Fruit fly (Drosophila melanogaster) whole organism, pupa: Measurements from ENCODE around the gene CG42654.

Source experiments
- CG10348 ChIP-seq: fragments of 200-800 bp; sonication (Bioruptor generic); IDR thresholded peaks from 2 replicates; pipeline ENCODE4 v1.3.6; 2022; ENCODE audit warnings: missing biosample characterization, missing genetic modification characterization
- CG12605 ChIP-seq: fragments of 200-800 bp; sonication (Bioruptor generic); IDR thresholded peaks from 2 replicates; pipeline ENCODE4 v1.3.6; 2022; ENCODE audit warnings: missing biosample characterization, missing genetic modification characterization
- CG13204 ChIP-seq: fragments of 200-800 bp; sonication (Bioruptor generic); optimal IDR thresholded peaks from 2 replicates; lab custom pipeline; 2018; ENCODE audit warnings: missing biosample characterization, mild to moderate bottlenecking, missing genetic modification characterization, moderate library complexity
- CG14655 ChIP-seq: fragments of 200-800 bp; sonication (Bioruptor generic); optimal IDR thresholded peaks from 3 replicates; lab custom pipeline; 2017; ENCODE audit warnings: mild to moderate bottlenecking, missing biosample characterization, missing genetic modification reagents, missing genetic modification characterization
- CG15710 ChIP-seq: fragments of 200-800 bp; sonication (Bioruptor generic); optimal IDR thresholded peaks from 2 replicates; lab custom pipeline; 2018; ENCODE audit warnings: missing biosample characterization, mild to moderate bottlenecking, missing genetic modification characterization, moderate library complexity
- CG17806 ChIP-seq: fragments of 200-800 bp; sonication (Bioruptor generic); optimal IDR thresholded peaks from 2 replicates; lab custom pipeline; 2018; ENCODE audit warnings: missing biosample characterization, mild to moderate bottlenecking, missing genetic modification characterization, moderate library complexity
- CG32121 ChIP-seq: fragments of 200-800 bp; sonication (Bioruptor generic); IDR thresholded peaks from 2 replicates; pipeline ENCODE4 v1.3.6; 2022; ENCODE audit warnings: missing biosample characterization, missing genetic modification characterization
- CG34367 ChIP-seq: fragments of 200-800 bp; sonication (Bioruptor generic); optimal IDR thresholded peaks from 2 replicates; lab custom pipeline; 2018; ENCODE audit warnings: missing biosample characterization, mild to moderate bottlenecking, missing genetic modification characterization
- CG4496 ChIP-seq: fragments of 200-800 bp; sonication (Bioruptor generic); IDR thresholded peaks from 3 replicates; pipeline ENCODE4 v1.3.6; 2022; ENCODE audit warnings: missing biosample characterization, missing genetic modification characterization
- CG8159 ChIP-seq: fragments of 200-800 bp; sonication (Bioruptor generic); optimal IDR thresholded peaks from 3 replicates; lab custom pipeline; 2018; ENCODE audit warnings: missing biosample characterization, mild to moderate bottlenecking, missing genetic modification characterization, moderate library complexity
- CG8301 ChIP-seq: fragments of 200-800 bp; sonication (Bioruptor generic); optimal IDR thresholded peaks from 2 replicates; lab custom pipeline; 2018; ENCODE audit warnings: missing biosample characterization, mild to moderate bottlenecking, missing genetic modification characterization
- CG9948 ChIP-seq: fragments of 200-800 bp; sonication (Bioruptor generic); optimal IDR thresholded peaks from 2 replicates; lab custom pipeline; 2018; ENCODE audit warnings: missing biosample characterization, mild to moderate bottlenecking, missing genetic modification characterization, moderate library complexity
- D1 ChIP-seq: fragments of 200-800 bp; sonication (Bioruptor generic); optimal IDR thresholded peaks from 2 replicates; lab custom pipeline; 2018; ENCODE audit warnings: missing biosample characterization, mild to moderate bottlenecking, missing genetic modification characterization, moderate library complexity
- EcR ChIP-seq: fragments of 200-800 bp; sonication (Bioruptor generic); optimal IDR thresholded peaks from 3 replicates; lab custom pipeline; 2019; ENCODE audit warnings: missing biosample characterization, missing genetic modification characterization, mild to moderate bottlenecking, moderate library complexity, missing genetic modification reagents
- Ets98B ChIP-seq: fragments of 200-800 bp; sonication (Bioruptor generic); IDR thresholded peaks from 2 replicates; pipeline ENCODE4 v1.3.6; 2022; ENCODE audit warnings: missing biosample characterization, missing genetic modification characterization
- Pif1A ChIP-seq: fragments of 200-800 bp; sonication (Bioruptor generic); optimal IDR thresholded peaks from 3 replicates; lab custom pipeline; 2016; ENCODE audit warnings: missing biosample characterization, missing genetic modification characterization
- Pif1B ChIP-seq: fragments of 200-800 bp; sonication (Bioruptor generic); optimal IDR thresholded peaks from 3 replicates; lab custom pipeline; 2016; ENCODE audit warnings: missing biosample characterization, missing genetic modification characterization
- Snoo ChIP-seq: fragments of 200-800 bp; sonication (Bioruptor generic); optimal IDR thresholded peaks from 3 replicates; lab custom pipeline; 2017; ENCODE audit warnings: missing biosample characterization, mild to moderate bottlenecking, missing genetic modification characterization, inconsistent platforms
- fd96Ca ChIP-seq: fragments of 200-800 bp; sonication (Bioruptor generic); IDR thresholded peaks from 3 replicates; pipeline ENCODE4 v1.3.6; 2022; ENCODE audit warnings: missing biosample characterization, missing genetic modification characterization
- gl ChIP-seq: fragments of 200-800 bp; sonication (Bioruptor generic); optimal IDR thresholded peaks from 2 replicates; lab custom pipeline; 2018; ENCODE audit warnings: missing biosample characterization, mild to moderate bottlenecking, missing genetic modification characterization
- rn ChIP-seq: fragments of 200-800 bp; sonication (Bioruptor generic); IDR thresholded peaks from 2 replicates; pipeline ENCODE4 v1.3.6; 2022; ENCODE audit warnings: missing biosample characterization, missing genetic modification characterization

The CG42654 gene

dm6 chr3L:19991714-19992231 is 37.4 kb upstream of the CG42654 start, which contains the start of the genes CG7646 and Nca:
CG7646 (plus strand) TSS chr3L:19991887.
Nca (plus strand) TSS chr3L:19991887.
- TF ChIP-seq CG10348 (GFP tag; lab: Robert Waterston, UW) (no peak), CG17806 (tag; lab: Kevin White, UChicago) (no peak), D1 (tag; lab: Kevin White, UChicago) (peak; percentile 69)

- TF ChIP-seq Pif1B (GFP tag; lab: Kevin White, UChicago) (no peak), CG9948 (tag; lab: Kevin White, UChicago) (no peak), CG8159 (tag; lab: Kevin White, UChicago) (no peak), CG32121 (GFP tag; lab: Robert Waterston, UW) (no peak), Snoo (tag; lab: Kevin White, UChicago) (no peak), CG17806 (tag; lab: Kevin White, UChicago) (no peak), EcR (GFP tag; lab: Kevin White, UChicago) (no peak), CG13204 (GFP tag; lab: Kevin White, UChicago) (no peak), Pif1A (no peak), CG15710 (tag; lab: Kevin White, UChicago) (no peak), CG12605 (GFP tag; lab: Robert Waterston, UW) (no peak), CG14655 (GFP tag; lab: Kevin White, UChicago) (no peak), CG10348 (GFP tag; lab: Robert Waterston, UW) (no peak), gl (tag; lab: Kevin White, UChicago) (no peak)
These were observed 36.8 kb upstream of the CG42654 start, which contains the start of gene fln for dm6 chr3L:19991120-19991519. fln (minus strand) TSS chr3L:19991220.

- TF ChIP-seq CG32121 (GFP tag; lab: Robert Waterston, UW): no peak
- no peak for TF ChIP-seq Ets98B
- no peak for TF ChIP-seq CG4496 (GFP tag; lab: Robert Waterston, UW)
- TF ChIP-seq Pif1A: no peak
- no peak for TF ChIP-seq CG34367 (tag; lab: Kevin White, UChicago)
- no peak for TF ChIP-seq CG8159 (tag; lab: Kevin White, UChicago)
- no peak for TF ChIP-seq Pif1B (GFP tag; lab: Kevin White, UChicago)
- no peak for TF ChIP-seq CG8301 (tag; lab: Kevin White, UChicago)
- no peak for TF ChIP-seq CG17806 (tag; lab: Kevin White, UChicago)
- no peak for TF ChIP-seq CG9948 (tag; lab: Kevin White, UChicago)
- no peak for TF ChIP-seq CG10348 (GFP tag; lab: Robert Waterston, UW)
- TF ChIP-seq gl (tag; lab: Kevin White, UChicago): no peak
- TF ChIP-seq Snoo (tag; lab: Kevin White, UChicago): no peak
These were observed 34.6 kb upstream of the CG42654 start, which contains the start of gene Csas for dm6 chr3L:19988891-19989290. Csas (minus strand) TSS chr3L:19988991.

dm6 chr3L:19985768-19986167 is 31.4 kb upstream of the CG42654 start, which contains the start of the genes hale and schuy:
hale (minus strand) TSS chr3L:19985868.
schuy (plus strand) TSS chr3L:19986093.
- TF ChIP-seq rn (GFP tag; lab: Robert Waterston, UW) (no peak), CG14655 (GFP tag; lab: Kevin White, UChicago) (no peak), CG8159 (tag; lab: Kevin White, UChicago) (no peak), D1 (tag; lab: Kevin White, UChicago) (no peak), Ets98B (no peak), fd96Ca (GFP tag; lab: Robert Waterston, UW) (no peak), CG32121 (GFP tag; lab: Robert Waterston, UW) (no peak), CG34367 (tag; lab: Kevin White, UChicago) (no peak), Snoo (tag; lab: Kevin White, UChicago) (no peak), CG10348 (GFP tag; lab: Robert Waterston, UW) (no peak)

- TF ChIP-seq CG8159 (tag; lab: Kevin White, UChicago): no peak
- TF ChIP-seq CG12605 (GFP tag; lab: Robert Waterston, UW): no peak
- TF ChIP-seq CG9948 (tag; lab: Kevin White, UChicago): no peak
- no peak for TF ChIP-seq CG14655 (GFP tag; lab: Kevin White, UChicago)
- TF ChIP-seq CG32121 (GFP tag; lab: Robert Waterston, UW): no peak
- no peak for TF ChIP-seq fd96Ca (GFP tag; lab: Robert Waterston, UW)
- no peak for TF ChIP-seq CG13204 (GFP tag; lab: Kevin White, UChicago)
- no peak for TF ChIP-seq Ets98B
- TF ChIP-seq CG34367 (tag; lab: Kevin White, UChicago): no peak
- no peak for TF ChIP-seq CG10348 (GFP tag; lab: Robert Waterston, UW)
- TF ChIP-seq CG15710 (tag; lab: Kevin White, UChicago): no peak
These were observed 27.1 kb upstream of the CG42654 start, which contains the start of gene CG17732 for dm6 chr3L:19981385-19981784. CG17732 (plus strand) TSS chr3L:19981685.

dm6 chr3L:19979592-19979991 is 25.3 kb upstream of the CG42654 start, which contains the start of gene CG14182:
CG14182 (minus strand) TSS chr3L:19979812.
- TF ChIP-seq CG10348 (GFP tag; lab: Robert Waterston, UW) (no peak), CG9948 (tag; lab: Kevin White, UChicago) (no peak), D1 (tag; lab: Kevin White, UChicago) (no peak), CG4496 (GFP tag; lab: Robert Waterston, UW) (no peak)
- TF ChIP-seq, all 21 proteins: peak for 0
